Fruit fly (Drosophila melanogaster): Measurements from ENCODE around the gene CG9004.

DNA sequence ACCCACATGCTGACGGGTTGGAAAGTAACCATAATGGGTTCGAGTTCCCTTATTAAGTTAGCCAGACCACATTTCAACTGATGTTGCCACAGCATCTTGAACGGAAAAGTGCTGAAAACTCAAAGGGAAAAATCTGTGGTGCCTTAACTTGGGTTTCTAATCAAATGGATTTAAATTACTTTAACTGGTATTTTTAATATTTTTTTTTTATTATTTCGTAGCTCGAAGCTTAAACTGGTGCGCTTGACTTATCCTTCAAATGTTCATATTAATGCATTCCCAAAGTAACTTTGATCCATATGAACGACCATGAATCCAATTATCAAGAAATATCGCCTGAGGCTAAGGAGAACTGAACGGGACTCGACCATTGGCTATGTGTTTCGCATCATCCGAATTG lies 13.3 kb upstream of the CG9004 start, which contains the start of gene CG13801:
- no peak for TF ChIP-seq stc (GFP tag; IDR thresholded peaks at IDR 0.05)
- TF ChIP-seq CG34224 (GFP tag; IDR thresholded peaks at IDR 0.05; ENCODE audit: partially characterized antibody), result no peak
- no peak for TF ChIP-seq CG1024 (GFP tag; IDR thresholded peaks at IDR 0.05)
- no peak for TF ChIP-seq onecut (GFP tag; IDR thresholded peaks at IDR 0.05)
